Worm (Caenorhabditis elegans): ENCODE results near the gene pdhk-2.

DNA sequence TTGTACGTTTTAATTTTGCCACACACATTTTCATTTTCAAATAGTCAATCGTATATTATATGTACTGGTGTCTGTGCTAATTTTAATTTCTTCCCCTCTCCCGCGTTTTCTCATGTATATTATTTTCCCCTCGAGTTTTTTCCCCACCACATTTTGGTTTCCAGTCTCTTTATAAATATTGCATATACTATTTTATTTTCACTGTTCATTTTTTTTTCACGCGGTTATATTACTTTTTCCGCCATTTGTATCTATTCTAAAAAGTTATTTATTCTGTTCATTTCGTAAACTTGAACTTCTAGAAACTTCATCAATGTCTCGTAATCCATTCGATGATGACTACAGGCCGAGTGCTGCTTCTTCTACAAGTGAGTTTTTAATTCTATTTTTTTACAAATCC lies 34.7 kb upstream of the pdhk-2 start, which contains the start of gene snap-29:
- TF ChIP-seq elt-3 (tag; optimal IDR thresholded peaks at IDR 0.05) (no peak), zag-1 (tag; optimal IDR thresholded peaks at IDR 0.05) (no peak), ztf-4 (tag; optimal IDR thresholded peaks at IDR 0.05) (no peak), R02D3.7 (tag; optimal IDR thresholded peaks at IDR 0.05) (no peak)

Data from whole organism, L3 larva.